Worm (Caenorhabditis elegans) whole organism, mixed stage, embryonic: ENCODE results near the gene sre-46.

Experiments used
- mep-1 ChIP-seq: fragments of 150-350 bp; optimal IDR thresholded peaks from 2 replicates; lab custom pipeline; 2017; ENCODE audit warnings: missing biosample characterization, missing genetic modification reagents, missing genetic modification characterization, inconsistent platforms
- nhr-28 ChIP-seq: fragments of 150-350 bp; optimal IDR thresholded peaks from 2 replicates; lab custom pipeline; 2014; ENCODE audit warnings: missing biosample characterization, missing genetic modification characterization
- snpc-4 ChIP-seq: fragments of 150-350 bp; optimal IDR thresholded peaks from 2 replicates; lab custom pipeline; 2014; ENCODE audit warnings: missing biosample characterization, missing genetic modification characterization
- ztf-11 ChIP-seq: fragments of 150-350 bp; optimal IDR thresholded peaks from 2 replicates; lab custom pipeline; 2014; ENCODE audit warnings: missing biosample characterization, missing genetic modification characterization

DNA sequence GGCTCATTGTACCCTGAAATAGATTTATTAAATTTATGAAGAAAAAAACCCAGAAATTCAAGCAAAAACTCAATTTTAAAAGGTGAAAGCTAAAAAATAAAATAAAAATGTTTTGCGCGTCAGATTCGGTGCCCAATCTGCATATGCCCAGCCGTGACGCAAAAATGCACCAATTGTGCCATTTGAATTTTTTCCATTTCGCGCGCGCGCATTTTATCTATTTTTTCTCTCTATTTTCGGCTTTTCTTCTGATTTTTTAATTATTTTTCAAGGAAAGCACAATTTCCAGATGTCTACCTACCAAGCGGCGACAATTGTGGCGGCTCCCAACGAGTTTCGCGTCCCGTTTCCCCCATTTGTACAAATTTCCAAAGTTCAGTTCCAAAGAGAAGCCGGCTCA is 4.7 kb upstream of the sre-46 start, which contains the start of the genes Y54G9A.7 and bub-3:
- TF ChIP-seq snpc-4 (tag; lab: Kevin White, UChicago), result no peak
- no peak for TF ChIP-seq ztf-11 (tag; lab: Kevin White, UChicago)
- peak; percentile 14 for TF ChIP-seq mep-1 (tag; lab: Kevin White, UChicago)
- no peak for TF ChIP-seq nhr-28
